Fruit fly (Drosophila melanogaster) whole organism, pupa: Measurements from ENCODE around the gene cher.

Experiments used
- CG15710 ChIP-seq: fragments of 200-800 bp; sonication (Bioruptor generic); optimal IDR thresholded peaks from 2 replicates; lab custom pipeline; 2018; ENCODE audit warnings: missing biosample characterization, mild to moderate bottlenecking, missing genetic modification characterization, moderate library complexity
- CG17806 ChIP-seq: fragments of 200-800 bp; sonication (Bioruptor generic); optimal IDR thresholded peaks from 2 replicates; lab custom pipeline; 2018; ENCODE audit warnings: missing biosample characterization, mild to moderate bottlenecking, missing genetic modification characterization, moderate library complexity
- CG32121 ChIP-seq: fragments of 200-800 bp; sonication (Bioruptor generic); IDR thresholded peaks from 2 replicates; pipeline ENCODE4 v1.3.6; 2022; ENCODE audit warnings: missing biosample characterization, missing genetic modification characterization
- CG8159 ChIP-seq: fragments of 200-800 bp; sonication (Bioruptor generic); optimal IDR thresholded peaks from 3 replicates; lab custom pipeline; 2018; ENCODE audit warnings: missing biosample characterization, mild to moderate bottlenecking, missing genetic modification characterization, moderate library complexity
- CG8301 ChIP-seq: fragments of 200-800 bp; sonication (Bioruptor generic); optimal IDR thresholded peaks from 2 replicates; lab custom pipeline; 2018; ENCODE audit warnings: missing biosample characterization, mild to moderate bottlenecking, missing genetic modification characterization
- D1 ChIP-seq: fragments of 200-800 bp; sonication (Bioruptor generic); optimal IDR thresholded peaks from 2 replicates; lab custom pipeline; 2018; ENCODE audit warnings: missing biosample characterization, mild to moderate bottlenecking, missing genetic modification characterization, moderate library complexity
- Ets98B ChIP-seq: fragments of 200-800 bp; sonication (Bioruptor generic); IDR thresholded peaks from 2 replicates; pipeline ENCODE4 v1.3.6; 2022; ENCODE audit warnings: missing biosample characterization, missing genetic modification characterization
- Pif1A ChIP-seq: fragments of 200-800 bp; sonication (Bioruptor generic); optimal IDR thresholded peaks from 3 replicates; lab custom pipeline; 2016; ENCODE audit warnings: missing biosample characterization, missing genetic modification characterization
- Pif1B ChIP-seq: fragments of 200-800 bp; sonication (Bioruptor generic); optimal IDR thresholded peaks from 3 replicates; lab custom pipeline; 2016; ENCODE audit warnings: missing biosample characterization, missing genetic modification characterization
- fd96Ca ChIP-seq: fragments of 200-800 bp; sonication (Bioruptor generic); IDR thresholded peaks from 3 replicates; pipeline ENCODE4 v1.3.6; 2022; ENCODE audit warnings: missing biosample characterization, missing genetic modification characterization

DNA sequence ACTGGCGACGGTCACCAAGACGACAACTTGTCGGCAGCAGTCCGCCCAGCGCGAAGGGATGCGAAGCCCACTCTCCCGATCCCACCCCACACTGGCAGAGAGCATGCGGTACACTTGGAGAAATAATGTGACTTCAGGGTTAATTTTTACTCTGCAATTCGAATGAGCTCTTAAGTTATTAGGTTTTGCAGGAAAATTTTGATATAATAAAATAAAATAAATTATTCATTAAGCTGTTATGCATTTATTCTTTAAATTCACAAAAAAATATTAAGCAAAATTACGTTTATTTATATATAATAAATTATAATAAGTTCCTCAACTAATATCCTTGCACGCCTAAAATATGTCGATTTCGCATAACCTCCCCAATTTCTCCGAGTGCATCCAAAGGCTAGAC is 76.3 kb downstream of the cher start:
- TF ChIP-seq fd96Ca = no peak
- TF ChIP-seq D1 (tag; lab: Kevin White, UChicago) = no peak
- TF ChIP-seq CG17806 (tag; lab: Kevin White, UChicago) = peak; percentile 33
- TF ChIP-seq CG8159 (tag; lab: Kevin White, UChicago) = peak; percentile 9
- TF ChIP-seq Pif1A (GFP tag; lab: Kevin White, UChicago) = no peak
- TF ChIP-seq CG15710 (tag; lab: Kevin White, UChicago) = peak; percentile 48
- no peak for TF ChIP-seq Pif1B (GFP tag; lab: Kevin White, UChicago)
- no peak for TF ChIP-seq CG8301
- no peak for TF ChIP-seq CG32121 (GFP tag; lab: Robert Waterston, UW)
- no peak for TF ChIP-seq Ets98B
